Fruit fly (Drosophila melanogaster) whole organism, embryonic: Measurements from ENCODE around the gene Ance-2.

Source experiments
- C15 ChIP-seq: fragments of 200-800 bp; sonication (Bioruptor generic); IDR thresholded peaks from 3 replicates; pipeline ENCODE4 v1.3.6; 2022; ENCODE audit warnings: missing biosample characterization, missing genetic modification characterization
- CG10462 ChIP-seq: fragments of 200-800 bp; sonication (Bioruptor generic); optimal IDR thresholded peaks from 2 replicates; lab custom pipeline; 2016; ENCODE audit warnings: missing biosample characterization, missing genetic modification characterization
- CG10654 ChIP-seq: fragments of 200-800 bp; sonication (Bioruptor generic); optimal IDR thresholded peaks from 2 replicates; lab custom pipeline; 2016; ENCODE audit warnings: missing biosample characterization, missing genetic modification characterization
- CG10979 ChIP-seq: fragments of 200-800 bp; sonication (Bioruptor generic); optimal IDR thresholded peaks from 2 replicates; lab custom pipeline; 2018; ENCODE audit warnings: missing biosample characterization, mild to moderate bottlenecking, missing genetic modification characterization, moderate library complexity
- CG11247 ChIP-seq: fragments of 200-800 bp; sonication (Bioruptor generic); IDR thresholded peaks from 2 replicates; pipeline ENCODE4 v1.3.6; 2022; ENCODE audit warnings: missing biosample characterization, missing genetic modification characterization
- CG12071 ChIP-seq: fragments of 200-800 bp; sonication (Bioruptor generic); optimal IDR thresholded peaks from 3 replicates; lab custom pipeline; 2018; ENCODE audit warnings: missing biosample characterization, mild to moderate bottlenecking, missing genetic modification characterization
- CG12219 ChIP-seq: fragments of 200-800 bp; sonication (Bioruptor generic); optimal IDR thresholded peaks from 3 replicates; lab custom pipeline; 2018; ENCODE audit warnings: missing biosample characterization, mild to moderate bottlenecking, missing genetic modification characterization
- CG12769 ChIP-seq: fragments of 200-800 bp; sonication (Bioruptor generic); optimal IDR thresholded peaks from 2 replicates; lab custom pipeline; 2019; ENCODE audit warnings: missing biosample characterization, mild to moderate bottlenecking, missing genetic modification characterization, moderate library complexity
- CG13424 ChIP-seq: fragments of 200-800 bp; sonication (Bioruptor generic); optimal IDR thresholded peaks from 2 replicates; lab custom pipeline; 2019; ENCODE audit warnings: missing biosample characterization, mild to moderate bottlenecking, missing genetic modification characterization, moderate library complexity
- CG15073 ChIP-seq: fragments of 200-800 bp; sonication (Bioruptor generic); optimal IDR thresholded peaks from 2 replicates; lab custom pipeline; 2016; ENCODE audit warnings: missing biosample characterization, missing genetic modification characterization
- CG1529 ChIP-seq: fragments of 200-800 bp; sonication (Bioruptor generic); optimal IDR thresholded peaks from 3 replicates; lab custom pipeline; 2018; ENCODE audit warnings: missing biosample characterization, missing genetic modification characterization
- CG15696 ChIP-seq: fragments of 200-800 bp; sonication (Bioruptor generic); optimal IDR thresholded peaks from 2 replicates; lab custom pipeline; 2019; ENCODE audit warnings: missing biosample characterization, mild to moderate bottlenecking, missing genetic modification characterization, moderate library complexity
- CG1647 ChIP-seq: fragments of 200-800 bp; sonication (Bioruptor generic); optimal IDR thresholded peaks from 3 replicates; lab custom pipeline; 2016; ENCODE audit warnings: missing biosample characterization, missing genetic modification characterization
- CG16813 ChIP-seq: fragments of 200-800 bp; sonication (Bioruptor generic); IDR thresholded peaks from 3 replicates; pipeline ENCODE4 v1.3.6; 2022; ENCODE audit warnings: missing biosample characterization, missing genetic modification characterization; ENCODE audit not compliant: partially characterized antibody
- CG16815 ChIP-seq: fragments of 200-800 bp; sonication (Bioruptor generic); optimal IDR thresholded peaks from 3 replicates; lab custom pipeline; 2017; ENCODE audit warnings: missing biosample characterization, mild to moderate bottlenecking, missing genetic modification characterization
- CG17829 ChIP-seq: fragments of 200-800 bp; optimal IDR thresholded peaks from 2 replicates; lab custom pipeline; 2019; ENCODE audit warnings: missing biosample characterization, mild to moderate bottlenecking, missing genetic modification characterization, moderate library complexity
- CG4328 ChIP-seq: fragments of 200-800 bp; sonication (Bioruptor generic); optimal IDR thresholded peaks from 3 replicates; lab custom pipeline; 2017; ENCODE audit warnings: missing biosample characterization, missing genetic modification reagents, missing genetic modification characterization
- CG7839 ChIP-seq: fragments of 200-800 bp; sonication (Bioruptor generic); optimal IDR thresholded peaks from 3 replicates; lab custom pipeline; 2018; ENCODE audit warnings: missing biosample characterization, mild to moderate bottlenecking, missing genetic modification characterization, moderate library complexity
- CG8478 ChIP-seq: fragments of >200 bp; optimal IDR thresholded peaks from 2 replicates; lab custom pipeline; 2018
- CG9437 ChIP-seq: fragments of 200-800 bp; sonication (Bioruptor generic); optimal IDR thresholded peaks from 2 replicates; lab custom pipeline; 2018; ENCODE audit warnings: missing biosample characterization, mild to moderate bottlenecking, missing genetic modification characterization
- CHES-1-like ChIP-seq: fragments of 200-800 bp; sonication (Bioruptor generic); optimal IDR thresholded peaks from 2 replicates; lab custom pipeline; 2016; ENCODE audit warnings: missing biosample characterization, missing genetic modification characterization
- CkIIα-i1 ChIP-seq: fragments of 200-800 bp; sonication (Bioruptor generic); IDR thresholded peaks from 2 replicates; pipeline ENCODE4 v1.3.6; 2022; ENCODE audit warnings: missing biosample characterization, missing genetic modification characterization
- Doc3 ChIP-seq: fragments of 200-800 bp; sonication (Bioruptor generic); IDR thresholded peaks from 3 replicates; pipeline ENCODE4 v1.3.6; 2022; ENCODE audit warnings: missing biosample characterization, missing genetic modification characterization; ENCODE audit not compliant: partially characterized antibody
- Eip74EF ChIP-seq, 2 experiments: fragments of 200-800 bp in 1 of 2; fragments of >200 bp in 1 of 2; sonication (Bioruptor generic) in 1 of 2; optimal IDR thresholded peaks; 2 replicates each; lab custom pipeline; 2017 to 2019; ENCODE audit warnings: missing biosample characterization in 2 of 2, missing genetic modification characterization in 2 of 2, mild to moderate bottlenecking in 1 of 2, moderate library complexity in 1 of 2
- HLH4C ChIP-seq: fragments of 200-800 bp; sonication (Bioruptor generic); IDR thresholded peaks from 3 replicates; pipeline ENCODE4 v1.3.6; 2022; ENCODE audit warnings: missing biosample characterization, missing genetic modification characterization; ENCODE audit not compliant: partially characterized antibody
- Hmr ChIP-seq: fragments of 200-800 bp; sonication (Bioruptor generic); optimal IDR thresholded peaks from 3 replicates; lab custom pipeline; 2017; ENCODE audit warnings: mild to moderate bottlenecking, missing biosample characterization, missing genetic modification reagents, missing genetic modification characterization
- Myb ChIP-seq: fragments of 200-800 bp; sonication (Bioruptor generic); optimal IDR thresholded peaks from 2 replicates; lab custom pipeline; 2016; ENCODE audit warnings: missing biosample characterization, missing genetic modification characterization
- Optix ChIP-seq: fragments of 200-800 bp; sonication (Bioruptor generic); IDR thresholded peaks from 3 replicates; pipeline ENCODE4 v1.3.6; 2022; ENCODE audit warnings: missing biosample characterization, missing genetic modification characterization
- Pdp1 ChIP-seq, 2 experiments: fragments of 200-800 bp; sonication (Bioruptor generic); optimal IDR thresholded peaks; 3 replicates each; lab custom pipeline; 2016; ENCODE audit warnings: missing biosample characterization in 2 of 2, missing genetic modification characterization in 2 of 2, mild to moderate bottlenecking in 1 of 2, moderate library complexity in 1 of 2
- Poxn ChIP-seq: fragments of 200-800 bp; sonication (Bioruptor generic); IDR thresholded peaks from 2 replicates; pipeline ENCODE4 v1.3.6; 2022; ENCODE audit warnings: missing biosample characterization, missing genetic modification characterization
- Stat92E ChIP-seq, 3 experiments: fragments of >200 bp in 2 of 3; fragments of 200-800 bp in 1 of 3; sonication (Bioruptor generic) in 1 of 3; optimal IDR thresholded peaks; 2 replicates each; lab custom pipeline; 2017 to 2019; ENCODE audit warnings: missing biosample characterization in 3 of 3, missing genetic modification characterization in 3 of 3, mild to moderate bottlenecking in 1 of 3, moderate library complexity in 1 of 3
- TFAM ChIP-seq: fragments of 200-800 bp; sonication (Bioruptor generic); optimal IDR thresholded peaks from 2 replicates; lab custom pipeline; 2017; ENCODE audit warnings: missing biosample characterization, missing genetic modification characterization, inconsistent platforms
- Usf ChIP-seq: fragments of 200-800 bp; sonication (Bioruptor generic); optimal IDR thresholded peaks from 2 replicates; lab custom pipeline; 2017; ENCODE audit warnings: missing genotype, missing biosample characterization, missing genetic modification characterization
- ara ChIP-seq: fragments of 200-800 bp; sonication (Bioruptor generic); IDR thresholded peaks from 2 replicates; pipeline ENCODE4 v1.3.6; 2022; ENCODE audit warnings: missing biosample characterization, missing genetic modification characterization
- az2 ChIP-seq: fragments of 200-800 bp; sonication (Bioruptor generic); optimal IDR thresholded peaks from 3 replicates; lab custom pipeline; 2016; ENCODE audit warnings: missing biosample characterization, missing genetic modification characterization
- br ChIP-seq: fragments of >200 bp; optimal IDR thresholded peaks from 2 replicates; lab custom pipeline; 2017
- danr ChIP-seq: fragments of 200-800 bp; sonication (Bioruptor generic); IDR thresholded peaks from 2 replicates; pipeline ENCODE4 v1.3.6; 2022; ENCODE audit warnings: missing biosample characterization, missing genetic modification characterization
- gce ChIP-seq: fragments of 200-800 bp; sonication (Bioruptor generic); IDR thresholded peaks from 3 replicates; pipeline ENCODE4 v1.3.6; 2022; ENCODE audit warnings: missing biosample characterization, missing genetic modification characterization
- gcm2 ChIP-seq: fragments of 200-800 bp; sonication (Bioruptor generic); optimal IDR thresholded peaks from 2 replicates; lab custom pipeline; 2016; ENCODE audit warnings: missing biosample characterization, missing genetic modification characterization
- hkb ChIP-seq, 2 experiments: fragments of 200-800 bp in 1 of 2; fragments of >200 bp in 1 of 2; sonication (Bioruptor generic) in 1 of 2; IDR thresholded peaks in 1 of 2; optimal IDR thresholded peaks in 1 of 2; 2 replicates each; pipeline versions ENCODE4 v1.3.6 to Lab custom; 2017 to 2022; ENCODE audit warnings: missing biosample characterization in 1 of 2, missing genetic modification characterization in 1 of 2
- lab ChIP-seq: fragments of 200-800 bp; sonication (Bioruptor generic); optimal IDR thresholded peaks from 3 replicates; lab custom pipeline; 2017; ENCODE audit warnings: missing biosample characterization, missing genetic modification characterization, mild to moderate bottlenecking, moderate library complexity, missing genetic modification reagents
- lbe ChIP-seq: fragments of 200-800 bp; sonication (Bioruptor generic); optimal IDR thresholded peaks from 2 replicates; lab custom pipeline; 2016; ENCODE audit warnings: missing biosample characterization, mild to moderate bottlenecking, missing genetic modification characterization
- nerfin-2 ChIP-seq: fragments of 200-800 bp; sonication (Bioruptor generic); IDR thresholded peaks from 2 replicates; pipeline ENCODE4 v1.3.6; 2022; ENCODE audit warnings: missing biosample characterization, missing genetic modification characterization; ENCODE audit not compliant: partially characterized antibody
- sisA ChIP-seq: fragments of 200-800 bp; sonication (Bioruptor generic); IDR thresholded peaks from 2 replicates; pipeline ENCODE4 v1.3.6; 2022; ENCODE audit warnings: missing biosample characterization, missing genetic modification characterization
- slp2 ChIP-seq: fragments of 200-800 bp; sonication (Bioruptor generic); optimal IDR thresholded peaks from 2 replicates; lab custom pipeline; 2016; ENCODE audit warnings: missing biosample characterization, missing genetic modification characterization
- sob ChIP-seq: fragments of 200-800 bp; sonication (Bioruptor generic); IDR thresholded peaks from 2 replicates; pipeline ENCODE4 v1.3.6; 2022; ENCODE audit warnings: missing biosample characterization, missing genetic modification characterization
- stc ChIP-seq: fragments of 200-800 bp; sonication (Bioruptor generic); IDR thresholded peaks from 2 replicates; pipeline ENCODE4 v1.3.6; 2022; ENCODE audit warnings: missing biosample characterization, missing genetic modification characterization
- tll ChIP-seq, 2 experiments: fragments of 200-800 bp in 1 of 2; fragments of >200 bp in 1 of 2; sonication (Bioruptor generic) in 1 of 2; optimal IDR thresholded peaks; 2 replicates each; lab custom pipeline; 2017 to 2019; ENCODE audit warnings: missing biosample characterization in 2 of 2, missing genetic modification characterization in 2 of 2, mild to moderate bottlenecking in 1 of 2, moderate library complexity in 1 of 2
- toy ChIP-seq: fragments of 200-800 bp; sonication (Bioruptor generic); IDR thresholded peaks from 2 replicates; pipeline ENCODE4 v1.3.6; 2022; ENCODE audit warnings: missing biosample characterization, missing genetic modification characterization
- tup ChIP-seq: fragments of 200-800 bp; sonication (Bioruptor generic); optimal IDR thresholded peaks from 2 replicates; lab custom pipeline; 2016; ENCODE audit warnings: missing biosample characterization, mild to moderate bottlenecking, missing genetic modification characterization, moderate library complexity
- zf30C ChIP-seq: fragments of 200-800 bp; sonication (Bioruptor generic); optimal IDR thresholded peaks from 3 replicates; lab custom pipeline; 2018; ENCODE audit warnings: missing biosample characterization, mild to moderate bottlenecking, missing genetic modification characterization

Ance-2 gene

dm6 chr2L:13876698-13877097 is 32.4 kb upstream of the Ance-2 start (continued):
- TF ChIP-seq lbe (GFP tag; lab: Kevin White, UChicago) (no peak), gcm2 (GFP tag; lab: Kevin White, UChicago) (no peak), zf30C (GFP tag; lab: Kevin White, UChicago) (peak; percentile 39), CHES-1-like (GFP tag; lab: Kevin White, UChicago) (no peak), CG10654 (GFP tag; lab: Kevin White, UChicago) (no peak), lab (peak; percentile 18), Myb (GFP tag; lab: Kevin White, UChicago) (no peak), CG12769 (no peak), br (lab: Kevin White, UChicago) (no peak), CG10462 (GFP tag; lab: Kevin White, UChicago) (no peak), CG12219 (GFP tag; lab: Kevin White, UChicago) (peak; percentile 11), Stat92E (GFP tag; optimal IDR thresholded peaks at IDR 0.05; lab: Kevin White, UChicago) (no peak), HLH4C (GFP tag; lab: Robert Waterston, UW) (no peak), CG7839 (tag; lab: Kevin White, UChicago) (peak; percentile 61), az2 (GFP tag; lab: Kevin White, UChicago) (peak; percentile 48), Doc3 (GFP tag; lab: Robert Waterston, UW) (no peak), tll (GFP tag; optimal IDR thresholded peaks at IDR 0.05; lab: Kevin White, UChicago) (no peak), C15 (GFP tag; lab: Robert Waterston, UW) (no peak), CG13424 (tag; lab: Kevin White, UChicago) (peak; percentile 57), sob (GFP tag; lab: Robert Waterston, UW) (no peak), CG16813 (GFP tag; lab: Robert Waterston, UW) (no peak), CkIIα-i1 (GFP tag; lab: Robert Waterston, UW) (no peak), Usf (GFP tag; lab: Kevin White, UChicago) (no peak), CG16815 (GFP tag; lab: Kevin White, UChicago) (no peak), CG8478 (lab: Kevin White, UChicago) (no peak), sisA (GFP tag; lab: Robert Waterston, UW) (no peak), TFAM (no peak), hkb (optimal IDR thresholded peaks at IDR 0.05; lab: Kevin White, UChicago) (no peak), hkb (GFP tag; IDR thresholded peaks at IDR 0.05; lab: Robert Waterston, UW) (no peak; the same call in 1 of the 2 replicates), CG12071 (GFP tag; lab: Kevin White, UChicago) (no peak), gce (no peak), tup (GFP tag; lab: Kevin White, UChicago) (no peak), Pdp1 (GFP tag; optimal IDR thresholded peaks at IDR 0.05; lab: Kevin White, UChicago) (no peak), CG1529 (GFP tag; lab: Kevin White, UChicago) (peak; percentile 17), Optix (GFP tag; lab: Robert Waterston, UW) (no peak), CG17829 (tag; lab: Kevin White, UChicago) (peak; percentile 35), stc (GFP tag; lab: Robert Waterston, UW) (no peak), CG4328 (GFP tag; lab: Kevin White, UChicago) (no peak), CG15073 (GFP tag; lab: Kevin White, UChicago) (no peak), CG9437 (peak; percentile 19), slp2 (GFP tag; lab: Kevin White, UChicago) (no peak), Hmr (GFP tag; lab: Kevin White, UChicago) (no peak), Eip74EF (GFP tag; optimal IDR thresholded peaks at IDR 0.05; lab: Kevin White, UChicago) (peak in 1 of 2 experiments; percentile 15), CG1647 (no peak), CG10979 (tag; lab: Kevin White, UChicago) (peak; percentile 57), Poxn (GFP tag; lab: Robert Waterston, UW) (no peak), CG15696 (tag; lab: Kevin White, UChicago) (no peak), danr (no peak), CG11247 (GFP tag; lab: Robert Waterston, UW) (no peak), toy (no peak), ara (GFP tag; lab: Robert Waterston, UW) (no peak), nerfin-2 (GFP tag; lab: Robert Waterston, UW) (no peak)
